Worm (Caenorhabditis elegans): Measurements from ENCODE around the gene hadb-1.

Gene hadb-1

DNA sequence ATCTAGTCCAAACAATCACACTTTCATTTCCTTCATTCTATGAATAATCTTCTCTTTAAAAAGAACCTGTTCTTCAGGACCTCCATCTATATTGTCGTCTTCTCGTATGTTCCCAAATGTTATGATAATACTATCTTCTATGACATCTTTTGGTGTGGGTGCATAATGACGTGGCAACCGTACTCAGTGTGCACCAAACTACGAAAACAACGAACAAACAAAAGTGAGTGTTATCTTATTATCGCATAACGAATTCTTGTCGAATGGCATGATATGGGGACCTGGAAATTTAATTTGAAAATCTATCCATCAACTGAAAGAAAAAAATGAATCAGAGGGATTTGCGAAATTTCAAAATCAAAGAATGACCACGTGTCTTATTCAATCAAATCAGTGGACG is 32.2 kb downstream of the hadb-1 start:
- TF ChIP-seq gmeb-1 (tag; optimal IDR thresholded peaks at IDR 0.05) (no peak), crh-2 (tag; optimal IDR thresholded peaks at IDR 0.05) (peak; percentile 71)

DNA sequence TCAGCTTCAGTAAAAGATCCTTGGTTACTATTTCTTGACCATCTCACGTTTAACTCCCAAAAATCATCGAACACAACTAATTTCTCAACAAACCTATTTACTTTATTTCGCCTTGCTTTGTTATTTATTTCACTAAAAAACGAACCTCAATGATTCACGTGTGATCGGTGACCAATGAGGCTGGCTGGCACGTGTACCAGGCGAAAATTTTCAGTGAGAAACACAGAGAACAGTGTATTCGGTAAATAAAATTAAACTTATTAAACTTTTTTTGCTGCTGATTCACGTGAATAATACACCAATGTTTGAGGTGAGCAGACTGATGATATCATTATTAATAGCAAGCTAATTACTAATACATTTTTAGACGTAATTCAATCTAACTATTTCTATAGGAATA is 32.9 kb downstream of the hadb-1 start:
- TF ChIP-seq elt-1 (tag; optimal IDR thresholded peaks at IDR 0.05) (no peak), sma-3 (GFP tag; optimal IDR thresholded peaks at IDR 0.05) (peak; percentile 50), R02D3.7 (tag; optimal IDR thresholded peaks at IDR 0.05) (no peak), nhr-6 (tag; optimal IDR thresholded peaks at IDR 0.05) (no peak), nhr-25 (tag; optimal IDR thresholded peaks at IDR 0.05) (peak; percentile 55), F13H6.1 (tag; optimal IDR thresholded peaks at IDR 0.05) (peak; percentile 1), sma-9 (GFP tag; optimal IDR thresholded peaks at IDR 0.05) (peak; percentile 11), sma-9 (tag; optimal IDR thresholded peaks at IDR 0.05) (no peak)

DNA sequence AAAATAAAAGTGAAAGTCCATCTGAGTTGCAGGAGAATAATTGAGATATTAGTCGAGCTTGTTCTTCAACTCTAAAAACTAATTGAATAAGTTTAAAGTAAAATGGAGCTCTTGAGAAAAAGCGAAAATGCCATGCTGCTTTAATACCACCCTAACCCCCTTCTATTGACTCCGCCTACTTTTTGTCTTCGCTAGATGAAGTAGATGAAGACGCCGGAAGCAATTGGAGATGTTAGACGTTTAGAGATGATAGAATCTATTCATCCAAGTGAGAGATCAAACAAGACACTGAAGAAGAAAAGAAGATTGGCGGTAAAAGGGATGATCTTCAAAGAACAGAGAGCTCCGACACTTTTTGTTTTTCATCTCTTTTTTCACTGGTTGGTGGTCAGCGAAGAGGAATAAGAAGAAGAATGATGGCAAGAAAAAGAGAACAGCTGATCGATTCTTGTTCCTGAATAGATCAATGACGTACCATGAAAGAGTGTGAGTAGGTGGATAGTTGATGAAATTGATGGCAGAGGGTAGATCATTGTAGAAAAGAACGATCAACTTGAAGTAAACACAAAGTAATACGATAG is 33.8 kb downstream of the hadb-1 start:
- TF ChIP-seq mdl-1 (tag; optimal IDR thresholded peaks at IDR 0.05) (no peak), lsy-2 (tag; optimal IDR thresholded peaks at IDR 0.05) (peak in 1 of 2 experiments; percentile 40), F13H6.1 (tag; optimal IDR thresholded peaks at IDR 0.05) (peak; percentile 73), sem-4 (tag; optimal IDR thresholded peaks at IDR 0.05) (peak; percentile 17), elt-3 (tag; optimal IDR thresholded peaks at IDR 0.05) (no peak), unc-55 (GFP tag; optimal IDR thresholded peaks at IDR 0.05) (peak; percentile 3), sma-9 (GFP tag; optimal IDR thresholded peaks at IDR 0.05) (peak; percentile 56), sma-9 (tag; optimal IDR thresholded peaks at IDR 0.05) (no peak), nhr-25 (tag; optimal IDR thresholded peaks at IDR 0.05) (no peak), Y55F3AM.14 (GFP tag; optimal IDR thresholded peaks at IDR 0.05) (no peak), lin-13 (GFP tag; optimal IDR thresholded peaks at IDR 0.05) (peak; percentile 12), ztf-4 (tag; optimal IDR thresholded peaks at IDR 0.05) (peak; percentile 36), blmp-1 (tag; optimal IDR thresholded peaks at IDR 0.05; ENCODE audit: insufficient read depth) (peak; percentile 31), egl-27 (tag; optimal IDR thresholded peaks at IDR 0.05) (no peak), lin-11 (tag; optimal IDR thresholded peaks at IDR 0.05) (no peak), mbf-1 (tag; optimal IDR thresholded peaks at IDR 0.05) (no peak), nhr-129 (tag; optimal IDR thresholded peaks at IDR 0.05) (peak; percentile 33), C34F6.9 (tag; optimal IDR thresholded peaks at IDR 0.05) (peak; percentile 25), crh-2 (tag; optimal IDR thresholded peaks at IDR 0.05) (peak; percentile 65)

DNA sequence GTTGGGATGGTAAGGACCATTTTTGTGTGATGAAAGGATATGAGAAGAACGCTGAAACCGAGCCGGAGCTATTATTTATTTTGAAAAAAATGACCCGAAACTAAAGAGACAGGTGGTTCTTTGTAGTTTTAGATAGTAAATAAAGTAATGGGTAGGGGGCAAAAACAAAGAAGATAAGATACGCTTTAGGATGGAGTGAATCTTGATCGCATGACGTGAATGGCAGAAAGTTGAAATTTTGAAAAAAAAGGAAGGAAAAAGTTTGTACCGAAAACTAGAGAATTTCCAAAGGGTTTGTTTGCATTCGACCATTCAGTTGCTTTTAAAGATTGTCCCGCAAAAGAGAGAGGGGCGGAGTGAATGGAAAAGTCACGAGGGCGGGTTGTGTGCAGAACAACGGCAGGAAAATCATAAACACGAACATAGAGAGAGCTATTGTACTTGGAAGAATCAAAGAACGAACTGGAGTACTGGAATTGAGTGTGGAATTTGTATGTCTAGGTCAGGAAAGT is 34.4 kb downstream of the hadb-1 start, which contains the start of gene F22B7.9:
Gene F22B7.9 (minus strand): TSS at position 51 of the 512 bp plus-strand sequence.
- no peak for TF ChIP-seq skn-1 (tag; optimal IDR thresholded peaks at IDR 0.05)
- TF ChIP-seq sem-4 (tag; optimal IDR thresholded peaks at IDR 0.05): no peak
- TF ChIP-seq sma-3 (GFP tag; optimal IDR thresholded peaks at IDR 0.05): peak; percentile 1
- TF ChIP-seq nhr-129 (tag; optimal IDR thresholded peaks at IDR 0.05): peak; percentile 73
- no peak for TF ChIP-seq R02D3.7 (tag; optimal IDR thresholded peaks at IDR 0.05)
- no peak for TF ChIP-seq lin-39 (tag; optimal IDR thresholded peaks at IDR 0.05)
- TF ChIP-seq sma-9 (GFP tag; optimal IDR thresholded peaks at IDR 0.05): peak; percentile 56
- TF ChIP-seq sma-9 (tag; optimal IDR thresholded peaks at IDR 0.05): no peak
- TF ChIP-seq mdl-1 (tag; optimal IDR thresholded peaks at IDR 0.05): no peak
- TF ChIP-seq unc-62 (GFP tag; optimal IDR thresholded peaks at IDR 0.05): no peak
- no peak for TF ChIP-seq snpc-4 (tag; optimal IDR thresholded peaks at IDR 0.05)
- TF ChIP-seq blmp-1 (tag; optimal IDR thresholded peaks at IDR 0.05; ENCODE audit: insufficient read depth): no peak
- no peak for TF ChIP-seq nhr-6 (tag; optimal IDR thresholded peaks at IDR 0.05)
- no peak for TF ChIP-seq nhr-12 (tag; optimal IDR thresholded peaks at IDR 0.05)
- TF ChIP-seq crh-2 (tag; optimal IDR thresholded peaks at IDR 0.05): no peak
- TF ChIP-seq nhr-77 (tag; optimal IDR thresholded peaks at IDR 0.05): no peak
- TF ChIP-seq nhr-23 (tag; optimal IDR thresholded peaks at IDR 0.05): no peak
- no peak for TF ChIP-seq elt-1 (tag; optimal IDR thresholded peaks at IDR 0.05)
- no peak for TF ChIP-seq Y55F3AM.14 (GFP tag; optimal IDR thresholded peaks at IDR 0.05)
- TF ChIP-seq unc-39 (tag; optimal IDR thresholded peaks at IDR 0.05): no peak
- no peak for TF ChIP-seq ztf-4 (tag; optimal IDR thresholded peaks at IDR 0.05)
- no peak for TF ChIP-seq C34F6.9 (tag; optimal IDR thresholded peaks at IDR 0.05)
- TF ChIP-seq nhr-10 (tag; optimal IDR thresholded peaks at IDR 0.05): no peak
- no peak for TF ChIP-seq dmd-4 (tag; optimal IDR thresholded peaks at IDR 0.05)
- TF ChIP-seq mab-5 (tag; optimal IDR thresholded peaks at IDR 0.05): no peak
- no peak for TF ChIP-seq nhr-11 (tag; optimal IDR thresholded peaks at IDR 0.05)
- TF ChIP-seq nhr-25 (tag; optimal IDR thresholded peaks at IDR 0.05): no peak
- TF ChIP-seq ama-1 (optimal IDR thresholded peaks at IDR 0.05): peak; percentile 86
- no peak for TF ChIP-seq lin-13 (GFP tag; optimal IDR thresholded peaks at IDR 0.05)
- no peak for TF ChIP-seq unc-55 (GFP tag; optimal IDR thresholded peaks at IDR 0.05)
- TF ChIP-seq ZK546.5 (tag; optimal IDR thresholded peaks at IDR 0.05): no peak
